Worm (Caenorhabditis elegans) whole organism, L2 larva: Measurements from ENCODE around the gene C07A9.10.

Experiments used
- ama-1 ChIP-seq: fragments of 150-350 bp; optimal IDR thresholded peaks from 2 replicates; lab custom pipeline; 2018; ENCODE audit warnings: inconsistent platforms
- ceh-16 ChIP-seq: fragments of 150-350 bp; optimal IDR thresholded peaks from 2 replicates; lab custom pipeline; 2014; ENCODE audit warnings: missing biosample characterization, missing genetic modification characterization
- mbf-1 ChIP-seq: sonication (generic microtip); optimal IDR thresholded peaks from 2 replicates; lab custom pipeline; 2017; ENCODE audit warnings: missing biosample characterization, missing genetic modification characterization
- mdl-1 ChIP-seq, 2 experiments: fragments of 150-350 bp in 1 of 2; sonication (generic microtip) in 1 of 2; optimal IDR thresholded peaks; 2 replicates each; lab custom pipeline; 2017; ENCODE audit warnings: missing biosample characterization in 2 of 2, missing genetic modification characterization in 2 of 2
- nhr-11 ChIP-seq: fragments of 150-350 bp; optimal IDR thresholded peaks from 2 replicates; lab custom pipeline; 2014; ENCODE audit warnings: missing biosample characterization, missing genetic modification characterization
- nhr-12 ChIP-seq: fragments of 150-350 bp; optimal IDR thresholded peaks from 2 replicates; lab custom pipeline; 2014; ENCODE audit warnings: missing biosample characterization, missing genetic modification characterization
- nhr-21 ChIP-seq: fragments of 150-350 bp; optimal IDR thresholded peaks from 2 replicates; lab custom pipeline; 2014; ENCODE audit warnings: missing biosample characterization, missing genetic modification characterization
- nhr-25 ChIP-seq: fragments of 150-350 bp; sonication (generic microtip); optimal IDR thresholded peaks from 3 replicates; lab custom pipeline; 2014; ENCODE audit warnings: missing biosample characterization, missing genetic modification characterization
- nhr-77 ChIP-seq: fragments of 150-350 bp; optimal IDR thresholded peaks from 2 replicates; lab custom pipeline; 2014; ENCODE audit warnings: missing biosample characterization, missing genetic modification characterization
- sem-4 ChIP-seq: fragments of 150-350 bp; optimal IDR thresholded peaks from 2 replicates; lab custom pipeline; 2014; ENCODE audit warnings: missing biosample characterization, missing genetic modification reagents, missing genetic modification characterization
- snpc-4 ChIP-seq: fragments of 150-350 bp; optimal IDR thresholded peaks from 2 replicates; lab custom pipeline; 2014; ENCODE audit warnings: missing biosample characterization, missing genetic modification characterization
- unc-39 ChIP-seq: fragments of 150-350 bp; optimal IDR thresholded peaks from 2 replicates; lab custom pipeline; 2014; ENCODE audit warnings: missing biosample characterization, missing genetic modification characterization
- unc-62 ChIP-seq: fragments of 150-350 bp; optimal IDR thresholded peaks from 2 replicates; lab custom pipeline; 2014; ENCODE audit warnings: missing biosample characterization, missing genetic modification reagents, missing genetic modification characterization
- ztf-11 ChIP-seq: sonication (generic microtip); optimal IDR thresholded peaks from 2 replicates; lab custom pipeline; 2017; ENCODE audit warnings: missing biosample characterization, missing genetic modification characterization

- no peak for TF ChIP-seq mbf-1 (tag; lab: Kevin White, UChicago)
- no peak for TF ChIP-seq nhr-77 (tag; lab: Kevin White, UChicago)
- no peak for TF ChIP-seq snpc-4 (tag; lab: Kevin White, UChicago)
- no peak for TF ChIP-seq ama-1
- TF ChIP-seq ztf-11 (tag; lab: Kevin White, UChicago) = no peak
- no peak for TF ChIP-seq unc-62 (GFP tag; lab: Kevin White, UChicago)
- TF ChIP-seq mdl-1 (tag; optimal IDR thresholded peaks at IDR 0.05; lab: Kevin White, UChicago) = no peak
- no peak for TF ChIP-seq nhr-11 (tag; lab: Kevin White, UChicago)
- TF ChIP-seq nhr-21 = no peak
- TF ChIP-seq unc-39 = no peak
- TF ChIP-seq sem-4 (tag; lab: Kevin White, UChicago) = no peak
- no peak for TF ChIP-seq ceh-16 (tag; lab: Kevin White, UChicago)
- TF ChIP-seq nhr-12 (tag; lab: Kevin White, UChicago) = no peak
- TF ChIP-seq nhr-25 (tag; lab: Kevin White, UChicago) = no peak
These were observed 46.4 kb downstream of the C07A9.10 start for ce11 chrIII:9639281-9640050.
